Worm (Caenorhabditis elegans) whole organism, L2 larva: ENCODE data around the gene C03H12.1.

ENCODE experiments used
- aly-2 ChIP-seq: fragments of 150-350 bp; optimal IDR thresholded peaks from 2 replicates; lab custom pipeline; 2014; ENCODE audit warnings: missing biosample characterization, missing genetic modification characterization
- elt-3 ChIP-seq: sonication (generic microtip); optimal IDR thresholded peaks from 2 replicates; lab custom pipeline; 2017; ENCODE audit warnings: missing biosample characterization, missing genetic modification characterization
- lin-39 ChIP-seq: fragments of 150-350 bp; optimal IDR thresholded peaks from 2 replicates; lab custom pipeline; 2014; ENCODE audit warnings: missing biosample characterization, missing genetic modification reagents, missing genetic modification characterization
- skn-1 ChIP-seq: sonication (generic microtip); optimal IDR thresholded peaks from 2 replicates; lab custom pipeline; 2017; ENCODE audit warnings: missing biosample characterization, missing genetic modification characterization
- unc-55 ChIP-seq: fragments of 150-350 bp; sonication (generic microtip); optimal IDR thresholded peaks from 3 replicates; lab custom pipeline; 2014; ENCODE audit warnings: missing biosample characterization, missing genetic modification reagents, missing genetic modification characterization
- zag-1 ChIP-seq: fragments of 150-350 bp; optimal IDR thresholded peaks from 2 replicates; lab custom pipeline; 2014; ENCODE audit warnings: missing biosample characterization, missing genetic modification characterization
- ztf-4 ChIP-seq: fragments of 150-350 bp; optimal IDR thresholded peaks from 2 replicates; lab custom pipeline; 2014; ENCODE audit warnings: missing biosample characterization, missing genetic modification characterization

DNA sequence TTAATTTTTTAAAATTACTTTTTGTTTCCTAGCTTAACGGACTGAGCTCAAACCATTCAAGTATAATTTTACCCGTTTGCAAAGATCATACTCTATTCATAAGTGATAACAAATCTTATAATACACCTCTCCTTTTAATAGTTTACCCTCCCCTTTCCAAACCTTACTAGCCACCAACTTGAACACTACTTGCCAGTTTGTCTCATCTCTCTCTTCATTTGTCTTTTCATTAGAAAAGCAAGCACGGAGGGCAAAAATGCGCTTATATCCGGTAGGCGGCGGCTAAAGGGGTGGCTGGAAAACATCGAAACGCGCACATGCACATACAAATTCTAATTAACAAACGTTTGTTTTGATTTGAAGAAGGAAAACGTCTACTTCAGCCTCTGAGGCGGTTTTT is 34.3 kb upstream of the C03H12.1 start:
- TF ChIP-seq lin-39 = no peak
- no peak for TF ChIP-seq aly-2 (tag; lab: Kevin White, UChicago)
- no peak for TF ChIP-seq unc-55 (GFP tag; lab: Kevin White, UChicago)
- TF ChIP-seq ztf-4 = no peak
- no peak for TF ChIP-seq zag-1 (tag; lab: Kevin White, UChicago)
- TF ChIP-seq elt-3 (tag; lab: Kevin White, UChicago) = no peak
- no peak for TF ChIP-seq skn-1 (tag; lab: Kevin White, UChicago)
